Worm (Caenorhabditis elegans): ENCODE measurements around the gene irld-1.
A peak's percentile ranks its signal among the peaks of the same experiment; 100 is the strongest.

The irld-1 gene

DNA sequence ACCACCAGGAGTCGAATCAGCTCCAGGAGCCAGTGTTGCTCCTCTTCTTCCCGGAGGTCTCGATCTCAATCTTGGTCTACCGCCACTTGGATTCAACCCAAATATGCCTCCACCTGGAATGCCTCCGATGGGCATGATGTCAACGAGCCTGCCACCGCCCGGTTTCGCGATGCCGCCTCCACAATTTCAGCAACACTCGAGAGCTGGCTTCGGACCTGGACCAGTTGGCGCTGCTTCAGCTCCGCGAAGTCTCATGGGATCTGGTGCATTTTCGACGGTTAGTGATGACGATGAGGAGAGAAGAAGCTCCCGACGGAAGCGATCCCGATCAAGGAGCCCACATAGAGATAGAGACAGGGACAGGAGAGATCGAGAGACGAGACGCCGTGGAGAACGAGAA, 36.4 kb downstream of the irld-1 start:
- peak; percentile 51; the same call in 1 of the 2 replicates for TF ChIP-seq egrh-3 (GFP tag; IDR thresholded peaks at IDR 0.05)
- peak; percentile 85 for TF ChIP-seq zfh-2 (GFP tag; conservative IDR thresholded peaks at IDR 0.05)
- TF ChIP-seq madf-8 (GFP tag; conservative IDR thresholded peaks at IDR 0.05): no peak

DNA sequence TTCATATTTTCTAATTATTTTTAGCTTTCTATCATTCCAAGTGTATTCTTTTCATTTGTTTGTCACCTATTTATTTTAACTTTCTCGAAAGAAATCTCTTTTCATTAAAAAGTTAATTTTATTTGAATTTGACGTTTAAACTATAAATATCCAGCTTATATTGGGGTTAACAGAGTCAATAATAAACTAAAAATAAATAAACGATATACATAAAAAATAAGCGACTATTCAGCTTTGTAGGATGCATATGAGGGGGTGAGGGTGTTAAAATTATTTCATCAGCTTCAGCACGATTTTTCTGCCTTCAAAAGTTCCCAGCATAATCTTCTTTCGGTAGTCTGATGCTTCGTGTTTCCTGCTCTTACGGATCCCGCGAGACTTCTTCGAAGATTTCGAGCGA, 37.1 kb downstream of the irld-1 start:
- TF ChIP-seq lsy-27 (tag; optimal IDR thresholded peaks at IDR 0.05; ENCODE audit: borderline replicate concordance, insufficient read depth) (no peak), ztf-3 (GFP tag; optimal IDR thresholded peaks at IDR 0.05) (no peak), D2030.7 (GFP tag; IDR thresholded peaks at IDR 0.05) (0 out of 2 replicates have a peak, but pooled peaks have one; percentile 28), Y79H2A.3 (GFP tag; conservative IDR thresholded peaks at IDR 0.05) (peak; percentile 76; the same call in 1 of the 2 replicates), C17E4.6 (GFP tag; IDR thresholded peaks at IDR 0.05) (no peak), C06A6.2 (GFP tag; conservative IDR thresholded peaks at IDR 0.05) (no peak), nfya-1 (tag; optimal IDR thresholded peaks at IDR 0.05; ENCODE audit: borderline replicate concordance, insufficient read depth) (no peak), snpc-1.3 (tag; optimal IDR thresholded peaks at IDR 0.05; ENCODE audit: insufficient read depth) (peak; percentile 51), hrde-1 (tag; optimal IDR thresholded peaks at IDR 0.05; ENCODE audit: borderline replicate concordance) (peak; percentile 15), dox-1 (GFP tag; IDR thresholded peaks at IDR 0.05) (no peak), ets-4 (GFP tag; optimal IDR thresholded peaks at IDR 0.05) (no peak), F49E8.2 (tag; optimal IDR thresholded peaks at IDR 0.05; ENCODE audit: insufficient read depth) (peak; percentile 23), F23B12.7 (tag; optimal IDR thresholded peaks at IDR 0.05; ENCODE audit: insufficient read depth) (no peak), F10E7.11 (tag; optimal IDR thresholded peaks at IDR 0.05) (no peak), lag-1 (GFP tag; IDR thresholded peaks at IDR 0.05) (no peak), let-607 (tag; optimal IDR thresholded peaks at IDR 0.05) (no peak), snpc-4 (GFP tag; optimal IDR thresholded peaks at IDR 0.05) (no peak), snpc-4 (tag; optimal IDR thresholded peaks at IDR 0.05) (peak in 1 of 4 experiments; percentile 0), athp-1 (tag; optimal IDR thresholded peaks at IDR 0.05) (peak; percentile 35), cebp-1 (GFP tag; IDR thresholded peaks at IDR 0.05) (no peak), cebp-1 (tag; optimal IDR thresholded peaks at IDR 0.05) (peak; percentile 14), madf-8 (GFP tag; conservative IDR thresholded peaks at IDR 0.05) (0 out of 2 replicates have a peak, but pooled peaks have one; percentile 14), nfyb-1 (GFP tag; IDR thresholded peaks at IDR 0.05) (0 out of 2 replicates have a peak, but pooled peaks have one; percentile 34), snpc-3.4 (tag; optimal IDR thresholded peaks at IDR 0.05) (peak; percentile 44), lin-54 (GFP tag; optimal IDR thresholded peaks at IDR 0.05) (no peak), ekl-4 (GFP tag; IDR thresholded peaks at IDR 0.05) (0 out of 2 replicates have a peak, but pooled peaks have one; percentile 44), zfh-2 (GFP tag; conservative IDR thresholded peaks at IDR 0.05) (no peak), hlh-12 (tag; optimal IDR thresholded peaks at IDR 0.05) (no peak), ceh-91 (GFP tag; IDR thresholded peaks at IDR 0.05) (no peak), ama-1 (optimal IDR thresholded peaks at IDR 0.05) (no peak), ama-1 (GFP tag; optimal IDR thresholded peaks at IDR 0.05) (peak; percentile 15 to 52), lsl-1 (GFP tag; optimal IDR thresholded peaks at IDR 0.05) (peak; percentile 14), attf-3 (GFP tag; conservative IDR thresholded peaks at IDR 0.05) (no peak), ztf-6 (GFP tag; IDR thresholded peaks at IDR 0.05) (no peak), ccch-3 (GFP tag; optimal IDR thresholded peaks at IDR 0.05) (no peak), efl-1 (GFP tag; optimal IDR thresholded peaks at IDR 0.05) (no peak), F55B11.4 (tag; optimal IDR thresholded peaks at IDR 0.05; ENCODE audit: borderline replicate concordance, insufficient read depth) (no peak), egl-18 (GFP tag; IDR thresholded peaks at IDR 0.05) (no peak), hmg-20 (GFP tag; IDR thresholded peaks at IDR 0.05) (no peak), Y67H2A.10 (GFP tag; conservative IDR thresholded peaks at IDR 0.05) (no peak), rec-8 (tag; optimal IDR thresholded peaks at IDR 0.05) (peak in 1 of 2 experiments; percentile 24), dpff-1 (tag; optimal IDR thresholded peaks at IDR 0.05) (no peak), madf-6 (GFP tag; IDR thresholded peaks at IDR 0.05) (peak; percentile 59)

Data from whole organism, young adult.